Worm (Caenorhabditis elegans) whole organism, young adult: Measurements from ENCODE around the gene F41C3.1.

Experiments used
- F10E7.11 ChIP-seq: sonication (generic microtip); optimal IDR thresholded peaks from 2 replicates; lab custom pipeline; 2017; ENCODE audit warnings: mild to moderate bottlenecking, missing genetic modification characterization, moderate library complexity, missing compliant biosample characterization
- F33H1.4 ChIP-seq: fragments of 200-800 bp; sonication (Bioruptor generic); IDR thresholded peaks from 2 replicates; pipeline ENCODE4 v1.3.6; 2022; ENCODE audit warnings: missing genetic modification reagents, missing genetic modification characterization, missing compliant biosample characterization
- F52B5.7 ChIP-seq: sonication (generic microtip); optimal IDR thresholded peaks from 2 replicates; lab custom pipeline; 2016; ENCODE audit warnings: mild to moderate bottlenecking, missing genetic modification characterization, missing compliant biosample characterization
- F55B11.4 ChIP-seq: sonication (generic microtip); optimal IDR thresholded peaks from 2 replicates; lab custom pipeline; 2016; ENCODE audit warnings: missing compliant biosample characterization, missing genetic modification characterization, borderline replicate concordance; ENCODE audit not compliant: insufficient read depth
- K12H6.12 ChIP-seq: fragments of 200-800 bp; sonication (Bioruptor generic); optimal IDR thresholded peaks from 2 replicates; lab custom pipeline; 2018; ENCODE audit warnings: mild to moderate bottlenecking, missing genetic modification characterization, missing compliant biosample characterization
- T07F8.4 ChIP-seq: sonication (generic microtip); optimal IDR thresholded peaks from 2 replicates; lab custom pipeline; 2016; ENCODE audit warnings: mild to moderate bottlenecking, missing genetic modification characterization, moderate library complexity, missing compliant biosample characterization
- Y53F4B.3 ChIP-seq: fragments of 200-800 bp; sonication (Bioruptor generic); IDR thresholded peaks from 2 replicates; pipeline ENCODE4 v1.3.6; 2022; ENCODE audit warnings: missing genetic modification reagents, missing genetic modification characterization, missing compliant biosample characterization
- Y53G8AR.9 ChIP-seq: fragments of 200-800 bp; sonication (Bioruptor generic); conservative IDR thresholded peaks from 2 replicates; pipeline ENCODE4 v1.3.6; 2022; ENCODE audit warnings: missing genetic modification reagents, missing genetic modification characterization, missing compliant biosample characterization
- Y56A3A.18 ChIP-seq: fragments of 200-800 bp; sonication (Bioruptor generic); IDR thresholded peaks from 2 replicates; pipeline ENCODE4 v1.3.6; 2022; ENCODE audit warnings: missing genetic modification reagents, missing genetic modification characterization, missing compliant biosample characterization
- Y79H2A.3 ChIP-seq: fragments of 200-800 bp; sonication (Bioruptor generic); conservative IDR thresholded peaks from 2 replicates; pipeline ENCODE4 v1.3.6; 2022; ENCODE audit warnings: missing genetic modification reagents, missing genetic modification characterization, missing compliant biosample characterization
- akir-1 ChIP-seq: fragments of 200-800 bp; sonication (Bioruptor generic); optimal IDR thresholded peaks from 2 replicates; lab custom pipeline; 2018; ENCODE audit warnings: mild to moderate bottlenecking, missing genetic modification characterization, moderate library complexity, missing compliant biosample characterization
- ama-1 ChIP-seq, 3 experiments: fragments of 150-350 bp in 1 of 3; sonication (generic microtip) in 2 of 3; optimal IDR thresholded peaks; 2 replicates each; lab custom pipeline; 2014 to 2018; ENCODE audit warnings: missing biosample characterization in 2 of 3, missing genetic modification characterization in 2 of 3, missing genetic modification reagents in 2 of 3
- attf-6 ChIP-seq: fragments of 200-800 bp; sonication (Bioruptor generic); IDR thresholded peaks from 2 replicates; pipeline ENCODE4 v1.3.6; 2022; ENCODE audit warnings: missing genetic modification reagents, missing genetic modification characterization, missing compliant biosample characterization
- cebp-2 ChIP-seq: fragments of 200-800 bp; sonication (Bioruptor generic); IDR thresholded peaks from 2 replicates; pipeline ENCODE4 v1.3.6; 2022; ENCODE audit warnings: missing genetic modification characterization, missing compliant biosample characterization
- ceh-27 ChIP-seq: fragments of 200-800 bp; sonication (Bioruptor generic); optimal IDR thresholded peaks from 2 replicates; lab custom pipeline; 2018; ENCODE audit warnings: mild to moderate bottlenecking, missing genetic modification characterization, moderate library complexity, missing compliant biosample characterization
- ceh-40 ChIP-seq: fragments of 200-800 bp; sonication (Bioruptor generic); IDR thresholded peaks from 2 replicates; pipeline ENCODE4 v1.3.6; 2022; ENCODE audit warnings: missing genetic modification characterization, missing compliant biosample characterization
- ceh-58 ChIP-seq: fragments of 200-800 bp; sonication (Bioruptor generic); IDR thresholded peaks from 2 replicates; pipeline ENCODE4 v1.3.6; 2022; ENCODE audit warnings: missing genetic modification characterization, missing compliant biosample characterization
- ceh-91 ChIP-seq: fragments of 200-800 bp; sonication (Bioruptor generic); IDR thresholded peaks from 2 replicates; pipeline ENCODE4 v1.3.6; 2022; ENCODE audit warnings: missing genetic modification reagents, missing genetic modification characterization, missing compliant biosample characterization
- dox-1 ChIP-seq: fragments of 200-800 bp; sonication (Bioruptor generic); IDR thresholded peaks from 2 replicates; pipeline ENCODE4 v1.3.6; 2022; ENCODE audit warnings: missing genetic modification reagents, missing genetic modification characterization, missing compliant biosample characterization
- egl-44 ChIP-seq: fragments of 200-800 bp; sonication (Bioruptor generic); IDR thresholded peaks from 2 replicates; pipeline ENCODE4 v1.3.6; 2022; ENCODE audit warnings: missing genetic modification reagents, missing genetic modification characterization, missing compliant biosample characterization
- egrh-3 ChIP-seq: fragments of 200-800 bp; sonication (Bioruptor generic); IDR thresholded peaks from 2 replicates; pipeline ENCODE4 v1.3.6; 2022; ENCODE audit warnings: missing genetic modification reagents, missing genetic modification characterization, missing compliant biosample characterization
- him-1 ChIP-seq: sonication (generic microtip); optimal IDR thresholded peaks from 2 replicates; lab custom pipeline; 2016; ENCODE audit warnings: missing genotype, missing genetic modification reagents, missing genetic modification characterization, missing compliant biosample characterization
- hmg-20 ChIP-seq: fragments of 200-800 bp; sonication (Bioruptor generic); IDR thresholded peaks from 2 replicates; pipeline ENCODE4 v1.3.6; 2022; ENCODE audit warnings: missing genetic modification reagents, missing genetic modification characterization, missing compliant biosample characterization
- lin-35 ChIP-seq, 3 experiments: fragments of 150-350 bp in 2 of 3; sonication (generic microtip) in 1 of 3; optimal IDR thresholded peaks; 2 replicates each; lab custom pipeline; 2014 to 2018; ENCODE audit warnings: missing biosample characterization in 3 of 3, missing genetic modification characterization in 3 of 3, missing genetic modification reagents in 3 of 3
- lir-1 ChIP-seq: fragments of 200-800 bp; sonication (Bioruptor generic); conservative IDR thresholded peaks from 2 replicates; pipeline ENCODE4 v1.3.6; 2022; ENCODE audit warnings: missing genetic modification reagents, missing genetic modification characterization, missing compliant biosample characterization
- madf-8 ChIP-seq: fragments of 200-800 bp; sonication (Bioruptor generic); conservative IDR thresholded peaks from 2 replicates; pipeline ENCODE4 v1.3.6; 2022; ENCODE audit warnings: missing genetic modification reagents, missing genetic modification characterization, missing compliant biosample characterization
- nfya-1 ChIP-seq: sonication (generic microtip); optimal IDR thresholded peaks from 2 replicates; lab custom pipeline; 2017; ENCODE audit warnings: antibody characterized with exemption, missing compliant biosample characterization, missing genetic modification characterization, borderline replicate concordance; ENCODE audit not compliant: insufficient read depth
- nhr-120 ChIP-seq: fragments of 200-800 bp; sonication (Bioruptor generic); IDR thresholded peaks from 2 replicates; pipeline ENCODE4 v1.3.6; 2022; ENCODE audit warnings: missing genetic modification characterization, missing compliant biosample characterization
- nhr-80 ChIP-seq: sonication (generic microtip); optimal IDR thresholded peaks from 2 replicates; lab custom pipeline; 2016; ENCODE audit warnings: missing genetic modification characterization, missing compliant biosample characterization
- nhr-90 ChIP-seq: sonication (generic microtip); optimal IDR thresholded peaks from 2 replicates; lab custom pipeline; 2016; ENCODE audit warnings: missing genotype, mild to moderate bottlenecking, missing genetic modification characterization, missing compliant biosample characterization
- pbrm-1 ChIP-seq: fragments of 200-800 bp; sonication (Bioruptor generic); IDR thresholded peaks from 2 replicates; pipeline ENCODE4 v1.3.6; 2022; ENCODE audit warnings: missing genetic modification reagents, missing genetic modification characterization, missing compliant biosample characterization
- repo-1 ChIP-seq: sonication (generic microtip); optimal IDR thresholded peaks from 2 replicates; lab custom pipeline; 2017; ENCODE audit warnings: mild to moderate bottlenecking, missing genetic modification characterization, missing compliant biosample characterization
- sea-2 ChIP-seq: fragments of 200-800 bp; sonication (Bioruptor generic); IDR thresholded peaks from 2 replicates; pipeline ENCODE4 v1.3.6; 2022; ENCODE audit warnings: missing genetic modification characterization, missing compliant biosample characterization
- snpc-1.3 ChIP-seq: sonication (generic microtip); optimal IDR thresholded peaks from 2 replicates; lab custom pipeline; 2017; ENCODE audit warnings: missing genetic modification characterization, mild to moderate bottlenecking, missing compliant biosample characterization, antibody characterized with exemption, moderate library complexity, missing genotype, missing genetic modification reagents; ENCODE audit not compliant: insufficient read depth
- snpc-3.4 ChIP-seq: sonication (generic microtip); optimal IDR thresholded peaks from 2 replicates; lab custom pipeline; 2017; ENCODE audit warnings: missing genetic modification characterization, mild to moderate bottlenecking, missing compliant biosample characterization, antibody characterized with exemption, moderate library complexity, missing genotype, missing genetic modification reagents
- somi-1 ChIP-seq: fragments of 200-800 bp; sonication (Bioruptor generic); optimal IDR thresholded peaks from 2 replicates; lab custom pipeline; 2018; ENCODE audit warnings: mild to moderate bottlenecking, missing genetic modification characterization, missing compliant biosample characterization
- tlf-1 ChIP-seq: fragments of 200-800 bp; sonication (Bioruptor generic); optimal IDR thresholded peaks from 2 replicates; lab custom pipeline; 2018; ENCODE audit warnings: mild to moderate bottlenecking, missing genetic modification characterization, missing compliant biosample characterization
- ztf-28 ChIP-seq: fragments of 200-800 bp; sonication (Bioruptor generic); IDR thresholded peaks from 2 replicates; pipeline ENCODE4 v1.3.6; 2022; ENCODE audit warnings: missing genetic modification reagents, missing genetic modification characterization, missing compliant biosample characterization

The F41C3.1 gene

ce11 chrII:4791272-4791671 lies 39.2 kb downstream of the F41C3.1 start, which contains the start of gene F26G1.1 (continued):
- no peak for TF ChIP-seq Y53G8AR.9 (GFP tag; lab: Robert Waterston, UW)
- TF ChIP-seq somi-1 (GFP tag; lab: Kevin White, UChicago), result no peak
- TF ChIP-seq madf-8 (GFP tag; lab: Robert Waterston, UW), result no peak
- TF ChIP-seq Y79H2A.3 (GFP tag; lab: Robert Waterston, UW), result no peak
- peak; percentile 1 for TF ChIP-seq him-1
- 0 out of 2 replicates have a peak, but pooled peaks have one; percentile 37 for TF ChIP-seq hmg-20
- peak; percentile 57; the same call in 1 of the 2 replicates for TF ChIP-seq lir-1 (GFP tag; lab: Robert Waterston, UW)
- TF ChIP-seq egrh-3, result peak; percentile 37
- TF ChIP-seq tlf-1 (GFP tag; lab: Kevin White, UChicago), result peak; percentile 6
- no peak for TF ChIP-seq F55B11.4 (tag; lab: Kevin White, UChicago)
- TF ChIP-seq dox-1 (GFP tag; lab: Robert Waterston, UW), result peak; percentile 54; the same call in 1 of the 2 replicates

- TF ChIP-seq egl-44 (GFP tag; lab: Robert Waterston, UW), result no peak
- TF ChIP-seq attf-6 (GFP tag; lab: Robert Waterston, UW), result 0 out of 2 replicates have a peak, but pooled peaks have one; percentile 12
Measured at ce11 chrII:4793320-4793719, 41.2 kb downstream of the F41C3.1 start.

ce11 chrII:4795461-4795860 lies 43.4 kb downstream of the F41C3.1 start, which contains the start of gene C33F10.4:
C33F10.4 (plus strand) TSS chrII:4795761.
- TF ChIP-seq snpc-3.4 (tag; lab: Kevin White, UChicago), result no peak
- TF ChIP-seq Y56A3A.18, result no peak
- TF ChIP-seq ceh-40 (GFP tag; lab: Robert Waterston, UW), result no peak
- no peak for TF ChIP-seq ceh-27 (GFP tag; lab: Kevin White, UChicago)
- TF ChIP-seq nfya-1 (tag; lab: Kevin White, UChicago), result no peak
- TF ChIP-seq F10E7.11, result no peak
- no peak for TF ChIP-seq sea-2
- no peak for TF ChIP-seq ztf-28
- TF ChIP-seq K12H6.12, result no peak

ce11 chrII:4797071-4797470 lies 45.0 kb downstream of the F41C3.1 start, which contains the start of gene C33F10.14:
C33F10.14 (plus strand) TSS chrII:4797371.
- no peak for TF ChIP-seq snpc-3.4 (tag; lab: Kevin White, UChicago)
- TF ChIP-seq lin-35 (GFP tag; optimal IDR thresholded peaks at IDR 0.05; lab: Kevin White, UChicago), result no peak
- TF ChIP-seq ceh-58 (GFP tag; lab: Robert Waterston, UW), result no peak
- no peak for TF ChIP-seq T07F8.4 (tag; lab: Kevin White, UChicago)
- TF ChIP-seq F55B11.4 (tag; lab: Kevin White, UChicago), result no peak
- TF ChIP-seq F52B5.7, result no peak
- no peak for TF ChIP-seq ceh-91 (GFP tag; lab: Robert Waterston, UW)
- TF ChIP-seq cebp-2, result no peak
- no peak for TF ChIP-seq nhr-90
- no peak for TF ChIP-seq Y53F4B.3 (GFP tag; lab: Robert Waterston, UW)
- TF ChIP-seq sea-2, result no peak
- TF ChIP-seq nhr-80 (tag; lab: Kevin White, UChicago), result no peak
- no peak for TF ChIP-seq nhr-120 (GFP tag; lab: Robert Waterston, UW)
- no peak for TF ChIP-seq pbrm-1 (GFP tag; lab: Robert Waterston, UW)
- no peak for TF ChIP-seq repo-1 (tag; lab: Kevin White, UChicago)
- TF ChIP-seq akir-1 (GFP tag; lab: Kevin White, UChicago), result no peak
- no peak for TF ChIP-seq ama-1 (optimal IDR thresholded peaks at IDR 0.05; lab: Kevin White, UChicago)
- TF ChIP-seq ama-1 (GFP tag; optimal IDR thresholded peaks at IDR 0.05; lab: Kevin White, UChicago), result no peak
- TF ChIP-seq hmg-20, result no peak
- no peak for TF ChIP-seq F33H1.4 (GFP tag; lab: Robert Waterston, UW)
- TF ChIP-seq snpc-1.3, result no peak
